Worm (Caenorhabditis elegans) whole organism, L3 larva: ENCODE measurements around the gene meg-2.
A peak's percentile ranks its signal among the peaks of the same experiment; 100 is the strongest.

Source experiments
- ceh-28 ChIP-seq: fragments of 150-350 bp; optimal IDR thresholded peaks from 2 replicates; lab custom pipeline; 2014; ENCODE audit warnings: missing biosample characterization, missing genetic modification reagents, missing genetic modification characterization
- egl-5 ChIP-seq: fragments of 150-350 bp; optimal IDR thresholded peaks from 2 replicates; lab custom pipeline; 2017; ENCODE audit warnings: missing biosample characterization, missing genetic modification reagents, missing genetic modification characterization, inconsistent platforms
- fos-1 ChIP-seq: fragments of 150-350 bp; optimal IDR thresholded peaks from 2 replicates; lab custom pipeline; 2014; ENCODE audit warnings: missing biosample characterization, missing genetic modification characterization
- hmg-11 ChIP-seq: sonication (generic microtip); optimal IDR thresholded peaks from 2 replicates; lab custom pipeline; 2016; ENCODE audit warnings: missing genetic modification characterization, missing compliant biosample characterization
- lsy-12 ChIP-seq: sonication (generic microtip); optimal IDR thresholded peaks from 2 replicates; lab custom pipeline; 2016; ENCODE audit warnings: mild to moderate bottlenecking, missing genetic modification characterization, missing compliant biosample characterization
- unc-39 ChIP-seq: sonication (generic microtip); optimal IDR thresholded peaks from 4 replicates; lab custom pipeline; 2017; ENCODE audit warnings: missing biosample characterization, missing genetic modification characterization

The meg-2 gene

ce11 chrX:13875913-13876312, 50.0 kb downstream of the meg-2 start:
- no peak for TF ChIP-seq fos-1 (tag; lab: Kevin White, UChicago)
- no peak for TF ChIP-seq ceh-28 (tag; lab: Kevin White, UChicago)
- peak; percentile 9 for TF ChIP-seq unc-39 (tag; lab: Kevin White, UChicago)
- TF ChIP-seq, all 47 proteins: peak for 1

- TF ChIP-seq egl-5 (tag; lab: Kevin White, UChicago) (peak; percentile 77), hmg-11 (no peak), lsy-12 (tag; lab: Kevin White, UChicago) (no peak)
Observed at ce11 chrX:13873324-13873933, 52.5 kb downstream of the meg-2 start.
